Worm (Caenorhabditis elegans) whole organism, L4 larva: ENCODE results near the gene K11D12.14.

ENCODE experiments used
- ceh-82 ChIP-seq: sonication (generic microtip); optimal IDR thresholded peaks from 2 replicates; lab custom pipeline; 2017; ENCODE audit warnings: missing biosample characterization, missing genetic modification characterization
- ces-1 ChIP-seq: fragments of 150-350 bp; sonication (generic microtip); optimal IDR thresholded peaks from 4 replicates; lab custom pipeline; 2014; ENCODE audit warnings: missing biosample characterization, missing genetic modification reagents, missing genetic modification characterization
- dpl-1 ChIP-seq: fragments of 150-350 bp; optimal IDR thresholded peaks from 2 replicates; lab custom pipeline; 2014; ENCODE audit warnings: missing biosample characterization, missing genetic modification reagents, missing genetic modification characterization
- fkh-10 ChIP-seq: fragments of 150-350 bp; optimal IDR thresholded peaks from 2 replicates; lab custom pipeline; 2014; ENCODE audit warnings: missing biosample characterization, missing genetic modification reagents, missing genetic modification characterization
- fos-1 ChIP-seq: fragments of 150-350 bp; optimal IDR thresholded peaks from 2 replicates; lab custom pipeline; 2014; ENCODE audit warnings: missing biosample characterization, missing genetic modification characterization
- gei-8 ChIP-seq: fragments of 200-800 bp; sonication (Bioruptor generic); optimal IDR thresholded peaks from 2 replicates; lab custom pipeline; 2018; ENCODE audit warnings: mild to moderate bottlenecking, missing genetic modification characterization, missing compliant biosample characterization
- hlh-11 ChIP-seq: fragments of 200-800 bp; sonication (Bioruptor generic); optimal IDR thresholded peaks from 2 replicates; lab custom pipeline; 2018; ENCODE audit warnings: mild to moderate bottlenecking, missing genetic modification characterization, missing compliant biosample characterization
- lin-38 ChIP-seq: fragments of 200-800 bp; sonication (Bioruptor generic); IDR thresholded peaks from 2 replicates; pipeline ENCODE4 v1.3.6; 2022; ENCODE audit warnings: missing genetic modification reagents, missing genetic modification characterization, missing compliant biosample characterization
- mep-1 ChIP-seq: fragments of 150-350 bp; sonication (generic microtip); optimal IDR thresholded peaks from 3 replicates; lab custom pipeline; 2014; ENCODE audit warnings: missing biosample characterization, missing genetic modification characterization
- nhr-10 ChIP-seq: fragments of 150-350 bp; optimal IDR thresholded peaks from 2 replicates; lab custom pipeline; 2014; ENCODE audit warnings: missing biosample characterization, missing genetic modification characterization
- nhr-237 ChIP-seq: sonication (generic microtip); optimal IDR thresholded peaks from 2 replicates; lab custom pipeline; 2017; ENCODE audit warnings: missing biosample characterization, missing genetic modification characterization
- pqm-1 ChIP-seq: sonication (generic microtip); optimal IDR thresholded peaks from 2 replicates; lab custom pipeline; 2017; ENCODE audit warnings: missing biosample characterization, missing genetic modification characterization

ce11 chrV:5053335-5053734, 3.9 kb downstream of the K11D12.14 start, which contains the start of gene cwp-4:
- no peak for TF ChIP-seq mep-1 (tag; lab: Kevin White, UChicago)
- no peak for TF ChIP-seq ces-1 (GFP tag; lab: Kevin White, UChicago)
- no peak for TF ChIP-seq hlh-11 (tag; lab: Kevin White, UChicago)
- TF ChIP-seq nhr-237 (tag; lab: Kevin White, UChicago) = no peak
- no peak for TF ChIP-seq dpl-1
- no peak for TF ChIP-seq fos-1 (tag; lab: Kevin White, UChicago)
- no peak for TF ChIP-seq ceh-82 (tag; lab: Kevin White, UChicago)
- TF ChIP-seq pqm-1 (tag; lab: Kevin White, UChicago) = no peak
- no peak for TF ChIP-seq gei-8 (GFP tag; lab: Kevin White, UChicago)
- no peak for TF ChIP-seq fkh-10 (GFP tag; lab: Kevin White, UChicago)
- no peak for TF ChIP-seq nhr-10 (tag; lab: Kevin White, UChicago)
- TF ChIP-seq lin-38 = no peak
